Worm (Caenorhabditis elegans): ENCODE measurements around the gene B0432.1.

Gene B0432.1

ce11 chrII:305645-306044 is 8.5 kb downstream of the B0432.1 start, which contains the start of gene col-69:
Gene col-69, minus strand, starts transcription at chrII:305745.
- TF ChIP-seq efl-1 (optimal IDR thresholded peaks at IDR 0.05) (no peak), efl-1 (GFP tag; optimal IDR thresholded peaks at IDR 0.05 in 1 of 2) (peak in 1 of 2 experiments; percentile 17), egl-27 (tag; optimal IDR thresholded peaks at IDR 0.05) (no peak)

ce11 chrII:307154-307553 is 10.0 kb downstream of the B0432.1 start, which contains the start of gene K01A2.4:
Gene K01A2.4, plus strand, starts transcription at chrII:307454.
- TF ChIP-seq fos-1 (tag; optimal IDR thresholded peaks at IDR 0.05) (no peak), F16B12.6 (tag; optimal IDR thresholded peaks at IDR 0.05) (no peak), zip-4 (GFP tag; optimal IDR thresholded peaks at IDR 0.05) (no peak), elt-3 (tag; optimal IDR thresholded peaks at IDR 0.05) (no peak), skn-1 (tag; optimal IDR thresholded peaks at IDR 0.05) (no peak), alr-1 (tag; optimal IDR thresholded peaks at IDR 0.05; ENCODE audit: borderline replicate concordance) (no peak), mab-9 (GFP tag; IDR thresholded peaks at IDR 0.05) (no peak), isw-1 (GFP tag; IDR thresholded peaks at IDR 0.05) (no peak), C04F5.9 (tag; optimal IDR thresholded peaks at IDR 0.05) (no peak), unc-86 (tag; optimal IDR thresholded peaks at IDR 0.05) (no peak), sup-37 (GFP tag; optimal IDR thresholded peaks at IDR 0.05) (no peak), lir-3 (tag; optimal IDR thresholded peaks at IDR 0.05; ENCODE audit: poor library complexity) (no peak), lin-15B (tag; optimal IDR thresholded peaks at IDR 0.05) (no peak), aha-1 (tag; optimal IDR thresholded peaks at IDR 0.05) (no peak), dsc-1 (tag; optimal IDR thresholded peaks at IDR 0.05) (no peak), nhr-71 (tag; optimal IDR thresholded peaks at IDR 0.05) (no peak), vab-15 (tag; optimal IDR thresholded peaks at IDR 0.05) (no peak), unc-98 (GFP tag; IDR thresholded peaks at IDR 0.05) (no peak)

ce11 chrII:312110-312509 is 14.9 kb downstream of the B0432.1 start, which contains the start of gene mps-2:
Gene mps-2, minus strand, starts transcription at chrII:312210.
- peak; percentile 46 for TF ChIP-seq dsc-1 (tag; optimal IDR thresholded peaks at IDR 0.05)
- peak; percentile 8 for TF ChIP-seq nhr-71 (tag; optimal IDR thresholded peaks at IDR 0.05)

ce11 chrII:313540-313939 is 16.4 kb downstream of the B0432.1 start:
- no peak for TF ChIP-seq ceh-8 (GFP tag; optimal IDR thresholded peaks at IDR 0.05)
- no peak for TF ChIP-seq xbp-1 (tag; optimal IDR thresholded peaks at IDR 0.05)
- TF ChIP-seq ceh-82 (tag; optimal IDR thresholded peaks at IDR 0.05) = no peak
- TF ChIP-seq lin-14 (GFP tag; optimal IDR thresholded peaks at IDR 0.05) = peak; percentile 76
- TF ChIP-seq efl-1 (optimal IDR thresholded peaks at IDR 0.05) = peak in 1 of 2 experiments; percentile 1
- TF ChIP-seq efl-1 (GFP tag; optimal IDR thresholded peaks at IDR 0.05 in 1 of 2) = no peak
- TF ChIP-seq nhr-28 (tag; optimal IDR thresholded peaks at IDR 0.05) = no peak
- no peak for TF ChIP-seq snpc-4 (tag; optimal IDR thresholded peaks at IDR 0.05)
- TF ChIP-seq nhr-85 (tag) = peak; percentile 53
- no peak for TF ChIP-seq tlp-1 (tag; optimal IDR thresholded peaks at IDR 0.05)
- TF ChIP-seq dsc-1 (tag; optimal IDR thresholded peaks at IDR 0.05) = peak; percentile 4
- TF ChIP-seq mab-9 (GFP tag; IDR thresholded peaks at IDR 0.05) = no peak
- TF ChIP-seq lin-13 (GFP tag; optimal IDR thresholded peaks at IDR 0.05) = no peak
- TF ChIP-seq blmp-1 (tag; optimal IDR thresholded peaks at IDR 0.05) = peak; percentile 78
- TF ChIP-seq grh-1 (GFP tag; IDR thresholded peaks at IDR 0.05) = no peak
- TF ChIP-seq zip-4 (GFP tag; optimal IDR thresholded peaks at IDR 0.05) = no peak
- no peak for TF ChIP-seq unc-130 (tag; optimal IDR thresholded peaks at IDR 0.05)
- no peak for TF ChIP-seq isw-1 (GFP tag; IDR thresholded peaks at IDR 0.05)
- TF ChIP-seq fos-1 (tag; optimal IDR thresholded peaks at IDR 0.05) = no peak
- TF ChIP-seq mef-2 (tag; optimal IDR thresholded peaks at IDR 0.05) = no peak
- no peak for TF ChIP-seq pag-3 (tag; optimal IDR thresholded peaks at IDR 0.05; ENCODE audit: borderline replicate concordance, insufficient read depth)
- TF ChIP-seq elt-2 (tag; optimal IDR thresholded peaks at IDR 0.05) = peak; percentile 57
- no peak for TF ChIP-seq fkh-8 (tag; optimal IDR thresholded peaks at IDR 0.05)
- peak; percentile 10 for TF ChIP-seq nhr-71 (tag; optimal IDR thresholded peaks at IDR 0.05)
- no peak for TF ChIP-seq hlh-4 (tag; optimal IDR thresholded peaks at IDR 0.05)
- TF ChIP-seq mep-1 (tag; optimal IDR thresholded peaks at IDR 0.05) = no peak
- no peak for TF ChIP-seq fkh-4 (tag; optimal IDR thresholded peaks at IDR 0.05; ENCODE audit: borderline replicate concordance)
- TF ChIP-seq unc-98 (GFP tag; IDR thresholded peaks at IDR 0.05) = no peak
- TF ChIP-seq swsn-7 (tag; optimal IDR thresholded peaks at IDR 0.05) = no peak
- TF ChIP-seq nhr-20 (tag; optimal IDR thresholded peaks at IDR 0.05) = no peak
- peak; percentile 14 for TF ChIP-seq snu-23 (GFP tag; optimal IDR thresholded peaks at IDR 0.05)
- no peak for TF ChIP-seq zag-1 (tag; optimal IDR thresholded peaks at IDR 0.05)
- no peak for TF ChIP-seq egl-13 (tag; optimal IDR thresholded peaks at IDR 0.05)
- no peak for TF ChIP-seq unc-30 (tag; optimal IDR thresholded peaks at IDR 0.05)
- TF ChIP-seq sox-4 (tag; optimal IDR thresholded peaks at IDR 0.05) = no peak

Data from whole organism, L1 larva.